Fruit fly (Drosophila melanogaster): ENCODE data around the gene CG10584.
A peak's percentile ranks its signal among the peaks of the same experiment; 100 is the strongest.

Gene CG10584

dm6 chr3L:21034103-21034280, 2.8 kb upstream of the CG10584 start, which contains the start of gene CG10581:
Gene CG10581, minus strand, starts transcription at chr3L:21034203.
- TF ChIP-seq CG8478 (optimal IDR thresholded peaks at IDR 0.05) (no peak), psq (optimal IDR thresholded peaks at IDR 0.05) (no peak), EcR (GFP tag; optimal IDR thresholded peaks at IDR 0.05) (no peak), pan (optimal IDR thresholded peaks at IDR 0.05) (no peak), Dll (optimal IDR thresholded peaks at IDR 0.05) (no peak), usp (GFP tag; optimal IDR thresholded peaks at IDR 0.05) (no peak)

DNA sequence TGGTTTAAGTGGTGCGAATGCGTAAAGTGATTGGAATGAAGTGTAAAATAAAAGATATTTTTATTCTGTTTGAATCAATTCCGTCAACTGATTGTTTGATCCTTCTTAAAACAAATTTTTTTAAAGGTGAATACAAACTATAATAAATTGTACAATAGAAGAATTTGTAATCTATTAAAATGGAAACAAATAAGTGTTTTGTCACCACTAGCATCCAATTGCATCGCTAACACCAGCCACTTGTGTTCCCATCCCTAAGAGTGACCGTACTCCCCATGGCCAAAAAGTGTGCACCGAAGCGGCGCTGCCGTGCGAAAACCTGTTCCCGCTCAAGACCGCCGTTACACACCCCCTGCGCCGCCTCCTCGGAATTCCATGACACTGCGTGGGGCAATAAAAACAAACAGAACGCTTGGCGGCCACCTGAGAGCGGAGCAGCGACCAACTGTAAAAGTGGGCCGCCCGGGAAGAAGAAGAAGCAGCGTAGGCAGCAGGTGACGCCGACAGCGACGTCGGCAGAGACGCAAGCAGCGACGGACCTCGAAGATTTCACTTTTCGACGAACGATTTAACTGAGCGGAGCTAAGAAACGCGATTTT, 3.4 kb downstream of the CG10584 start, which contains the start of gene Pdss2:
TSS of gene Pdss2 (plus strand) at position 259 of the 599 bp plus-strand sequence.
- TF ChIP-seq pan (optimal IDR thresholded peaks at IDR 0.05) (no peak), EcR (GFP tag; optimal IDR thresholded peaks at IDR 0.05) (no peak), CG8478 (optimal IDR thresholded peaks at IDR 0.05) (no peak), psq (optimal IDR thresholded peaks at IDR 0.05) (no peak), usp (GFP tag; optimal IDR thresholded peaks at IDR 0.05) (no peak), Dll (optimal IDR thresholded peaks at IDR 0.05) (no peak)

- no peak for TF ChIP-seq usp (GFP tag; optimal IDR thresholded peaks at IDR 0.05)
- no peak for TF ChIP-seq pan (optimal IDR thresholded peaks at IDR 0.05)
- TF ChIP-seq Dll (optimal IDR thresholded peaks at IDR 0.05) = no peak
- no peak for TF ChIP-seq psq (optimal IDR thresholded peaks at IDR 0.05)
- no peak for TF ChIP-seq EcR (GFP tag; optimal IDR thresholded peaks at IDR 0.05)
- no peak for TF ChIP-seq CG8478 (optimal IDR thresholded peaks at IDR 0.05)
Observed at dm6 chr3L:21026917-21027517, 4.1 kb downstream of the CG10584 start, which contains the start of gene skd. Gene skd, minus strand, starts transcription at chr3L:21027434.

DNA sequence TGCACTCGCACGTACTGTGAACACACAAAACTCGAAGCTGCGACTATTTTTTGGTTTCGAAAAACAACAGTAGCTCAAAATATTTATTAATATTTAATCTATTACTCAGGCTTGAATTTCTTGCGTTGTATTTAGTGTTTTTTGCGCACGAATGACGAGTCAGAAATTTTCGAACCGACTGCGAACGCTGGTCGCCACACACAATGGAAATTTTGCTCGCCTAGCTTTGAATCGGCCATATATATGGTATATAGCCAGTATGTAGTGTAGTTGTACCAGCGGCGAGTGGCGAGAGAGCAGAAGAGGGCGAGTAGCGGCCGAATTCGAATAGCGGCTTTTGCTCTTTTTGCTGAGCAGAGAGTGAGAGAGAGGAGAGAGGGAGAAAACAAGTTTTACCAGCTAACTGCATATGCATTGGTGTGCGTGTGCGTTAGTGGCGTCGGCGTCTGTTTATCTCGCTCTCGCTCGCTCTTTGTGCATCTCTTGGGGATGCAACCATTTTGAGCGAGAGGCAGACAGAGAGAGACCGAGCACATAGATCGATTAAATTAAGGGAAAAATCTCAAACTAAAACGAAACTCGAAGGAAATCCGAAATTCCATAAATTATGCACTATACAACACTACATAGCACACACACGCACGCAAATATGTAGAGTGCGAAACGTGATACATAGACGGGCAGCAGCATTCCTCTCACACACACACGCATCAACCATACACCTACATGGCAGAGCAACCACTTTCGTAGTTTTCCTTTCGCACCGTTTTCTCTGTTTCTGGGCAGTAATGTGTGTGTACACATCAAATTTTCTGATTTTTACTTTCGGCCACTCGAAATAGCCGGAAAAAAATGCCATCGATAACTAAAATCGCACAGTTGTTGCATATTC, 4.9 kb downstream of the CG10584 start:
- TF ChIP-seq Dll (optimal IDR thresholded peaks at IDR 0.05) (peak; percentile 96), pan (optimal IDR thresholded peaks at IDR 0.05) (no peak)

dm6 chr3L:21024965-21025833, 6.0 kb downstream of the CG10584 start:
- no peak for TF ChIP-seq EcR (GFP tag; optimal IDR thresholded peaks at IDR 0.05)
- no peak for TF ChIP-seq Dll (optimal IDR thresholded peaks at IDR 0.05)
- TF ChIP-seq CG8478 (optimal IDR thresholded peaks at IDR 0.05) = no peak
- TF ChIP-seq psq (optimal IDR thresholded peaks at IDR 0.05) = no peak
- TF ChIP-seq usp (GFP tag; optimal IDR thresholded peaks at IDR 0.05) = no peak
- no peak for TF ChIP-seq pan (optimal IDR thresholded peaks at IDR 0.05)

- no peak for TF ChIP-seq Dll (optimal IDR thresholded peaks at IDR 0.05)
- TF ChIP-seq psq (optimal IDR thresholded peaks at IDR 0.05) = no peak
- no peak for TF ChIP-seq CG8478 (optimal IDR thresholded peaks at IDR 0.05)
- no peak for TF ChIP-seq pan (optimal IDR thresholded peaks at IDR 0.05)
- TF ChIP-seq EcR (GFP tag; optimal IDR thresholded peaks at IDR 0.05) = no peak
- no peak for TF ChIP-seq usp (GFP tag; optimal IDR thresholded peaks at IDR 0.05)
Observed at dm6 chr3L:21024563-21024962, 6.6 kb downstream of the CG10584 start.

DNA sequence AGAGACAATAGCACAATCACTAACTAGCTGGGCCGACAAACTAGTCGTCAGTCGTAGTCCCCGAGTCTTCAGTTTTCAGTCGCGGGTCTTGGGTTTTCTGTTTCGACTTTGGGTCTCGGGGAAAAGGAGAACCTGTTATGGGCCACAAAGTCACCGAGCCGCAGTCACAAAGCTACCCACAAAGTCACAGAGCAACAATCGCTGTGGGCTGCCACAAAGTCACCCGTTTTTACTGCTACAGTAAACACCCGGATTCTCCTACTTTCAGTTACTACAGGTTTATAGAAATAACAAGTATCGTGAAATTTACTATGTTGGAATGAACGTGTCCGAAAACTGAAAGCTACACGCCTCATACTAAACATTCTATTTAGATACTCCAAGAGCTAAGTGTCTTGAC, 7.4 kb downstream of the CG10584 start:
- no peak for TF ChIP-seq Dll (optimal IDR thresholded peaks at IDR 0.05)
- TF ChIP-seq CG8478 (optimal IDR thresholded peaks at IDR 0.05) = no peak
- no peak for TF ChIP-seq pan (optimal IDR thresholded peaks at IDR 0.05)
- no peak for TF ChIP-seq psq (optimal IDR thresholded peaks at IDR 0.05)
- no peak for TF ChIP-seq EcR (GFP tag; optimal IDR thresholded peaks at IDR 0.05)
- no peak for TF ChIP-seq usp (GFP tag; optimal IDR thresholded peaks at IDR 0.05)

- TF ChIP-seq EcR (GFP tag; optimal IDR thresholded peaks at IDR 0.05) = peak in 1 of 2 experiments; percentile 87
- no peak for TF ChIP-seq CG8478 (optimal IDR thresholded peaks at IDR 0.05)
- peak; percentile 89 for TF ChIP-seq Dll (optimal IDR thresholded peaks at IDR 0.05)
Observed at dm6 chr3L:21023364-21023763, 7.8 kb downstream of the CG10584 start.

DNA sequence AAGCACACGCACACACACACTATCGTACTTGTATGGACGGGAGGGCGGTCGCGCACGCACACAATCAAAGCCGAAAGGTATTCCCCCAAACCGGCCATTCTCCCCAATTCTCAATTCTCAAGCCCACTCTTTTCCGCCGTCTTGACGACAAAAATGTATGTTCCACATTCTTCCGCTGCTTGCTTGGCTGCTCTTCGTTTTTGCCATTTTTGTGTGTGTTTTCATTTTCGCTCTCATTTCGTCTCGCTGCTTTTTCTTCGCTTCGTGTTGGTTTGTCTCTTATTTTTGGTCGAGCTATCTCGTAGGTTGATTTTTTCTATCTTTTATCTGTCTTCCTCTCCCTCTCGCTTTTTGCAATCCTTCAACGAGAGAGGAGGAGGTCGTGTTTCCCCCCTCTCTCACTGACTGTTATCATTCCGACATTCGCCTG, 16.6 kb downstream of the CG10584 start:
- TF ChIP-seq pan (optimal IDR thresholded peaks at IDR 0.05) = no peak
- no peak for TF ChIP-seq CG8478 (optimal IDR thresholded peaks at IDR 0.05)
- no peak for TF ChIP-seq usp (GFP tag; optimal IDR thresholded peaks at IDR 0.05)
- no peak for TF ChIP-seq EcR (GFP tag; optimal IDR thresholded peaks at IDR 0.05)
- no peak for TF ChIP-seq Dll (optimal IDR thresholded peaks at IDR 0.05)
- no peak for TF ChIP-seq psq (optimal IDR thresholded peaks at IDR 0.05)

DNA sequence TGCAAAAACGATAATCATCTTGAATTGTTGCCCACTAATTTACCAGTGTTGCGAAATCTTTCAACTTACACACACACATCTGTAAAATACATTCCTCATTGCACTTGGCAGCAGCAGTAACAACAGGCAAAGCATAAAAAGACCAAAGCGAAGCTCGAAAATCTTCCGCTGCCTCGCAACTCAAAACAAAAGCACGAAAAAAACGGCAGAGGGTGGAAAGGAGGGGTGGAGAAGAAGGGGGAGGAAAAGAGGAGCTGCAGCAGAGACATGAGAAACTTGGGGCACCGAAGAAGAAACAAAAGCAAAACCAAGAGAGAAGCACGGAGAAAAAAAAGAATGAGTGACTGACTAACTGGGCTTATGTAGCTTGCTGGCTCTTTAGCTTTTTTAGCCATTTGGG, 17.7 kb downstream of the CG10584 start:
- TF ChIP-seq usp (GFP tag; optimal IDR thresholded peaks at IDR 0.05) = no peak
- TF ChIP-seq CG8478 (optimal IDR thresholded peaks at IDR 0.05) = no peak
- TF ChIP-seq Dll (optimal IDR thresholded peaks at IDR 0.05) = no peak
- TF ChIP-seq psq (optimal IDR thresholded peaks at IDR 0.05) = no peak
- TF ChIP-seq EcR (GFP tag; optimal IDR thresholded peaks at IDR 0.05) = no peak

- no peak for TF ChIP-seq usp (GFP tag; optimal IDR thresholded peaks at IDR 0.05)
- no peak for TF ChIP-seq pan (optimal IDR thresholded peaks at IDR 0.05)
- TF ChIP-seq CG8478 (optimal IDR thresholded peaks at IDR 0.05) = no peak
- TF ChIP-seq psq (optimal IDR thresholded peaks at IDR 0.05) = no peak
- no peak for TF ChIP-seq EcR (GFP tag; optimal IDR thresholded peaks at IDR 0.05)
- TF ChIP-seq Dll (optimal IDR thresholded peaks at IDR 0.05) = peak; percentile 52
Observed at dm6 chr3L:21011689-21012088, 19.5 kb downstream of the CG10584 start.
